Worm (Caenorhabditis elegans): ENCODE data around the gene C13F10.1.

DNA sequence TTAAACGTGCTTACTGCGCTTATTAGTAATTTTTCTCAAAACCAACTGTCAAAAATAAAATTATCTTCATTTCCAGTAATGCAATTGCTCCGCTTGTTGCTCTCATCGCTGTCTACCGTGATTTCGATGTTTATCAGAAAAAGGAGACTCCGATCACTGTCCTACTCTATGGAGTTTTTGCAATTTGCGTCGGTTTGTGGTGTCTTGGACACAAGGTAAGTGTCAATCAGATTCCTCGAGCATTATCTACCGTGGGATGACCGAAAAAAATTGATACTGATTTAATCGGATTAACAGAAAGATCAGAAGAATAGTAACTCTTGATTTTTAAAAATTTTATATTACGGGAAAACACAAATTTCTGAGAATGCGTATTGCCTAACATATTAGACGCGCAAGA lies 36.6 kb upstream of the C13F10.1 start:
- no peak for TF ChIP-seq ztf-23 (GFP tag; IDR thresholded peaks at IDR 0.05)
- no peak for TF ChIP-seq tab-1 (GFP tag; IDR thresholded peaks at IDR 0.05)
- TF ChIP-seq T22C8.4 (GFP tag; IDR thresholded peaks at IDR 0.05) = no peak
- TF ChIP-seq ref-1 (GFP tag; conservative IDR thresholded peaks at IDR 0.05) = no peak
- no peak for TF ChIP-seq klf-2 (GFP tag; conservative IDR thresholded peaks at IDR 0.05)
- no peak for TF ChIP-seq flt-1 (GFP tag; IDR thresholded peaks at IDR 0.05)
- TF ChIP-seq ztf-29 (GFP tag; IDR thresholded peaks at IDR 0.05) = no peak
- no peak for TF ChIP-seq med-1 (GFP tag; optimal IDR thresholded peaks at IDR 0.05; ENCODE audit: insufficient read depth)
